Worm (Caenorhabditis elegans) whole organism, L2 larva: ENCODE results near the gene R09E10.2.

Experiments
- mab-5 ChIP-seq: fragments of 150-350 bp; optimal IDR thresholded peaks from 2 replicates; lab custom pipeline; 2014; ENCODE audit warnings: missing biosample characterization, missing genetic modification characterization
- sma-9 ChIP-seq, 2 experiments: fragments of 150-350 bp in 1 of 2; sonication (generic microtip) in 1 of 2; optimal IDR thresholded peaks; 2 replicates each; lab custom pipeline; 2014 to 2016; ENCODE audit warnings: missing genetic modification characterization in 2 of 2, mild to moderate bottlenecking in 1 of 2, missing biosample characterization in 1 of 2, missing compliant biosample characterization in 1 of 2, missing genetic modification reagents in 1 of 2, moderate library complexity in 1 of 2
- unc-62 ChIP-seq: fragments of 150-350 bp; optimal IDR thresholded peaks from 2 replicates; lab custom pipeline; 2014; ENCODE audit warnings: missing biosample characterization, missing genetic modification reagents, missing genetic modification characterization

ce11 chrIV:10367740-10368246 is 49.7 kb upstream of the R09E10.2 start, which contains the start of gene pges-2:
- TF ChIP-seq unc-62 (GFP tag; lab: Kevin White, UChicago) (no peak), sma-9 (GFP tag; optimal IDR thresholded peaks at IDR 0.05; lab: Kevin White, UChicago) (no peak), sma-9 (tag; optimal IDR thresholded peaks at IDR 0.05; lab: Kevin White, UChicago) (no peak), mab-5 (tag; lab: Kevin White, UChicago) (no peak)
